Worm (Caenorhabditis elegans): ENCODE results near the gene snr-3.
A peak's percentile ranks its signal among the peaks of the same experiment; 100 is the strongest.

The snr-3 gene

DNA sequence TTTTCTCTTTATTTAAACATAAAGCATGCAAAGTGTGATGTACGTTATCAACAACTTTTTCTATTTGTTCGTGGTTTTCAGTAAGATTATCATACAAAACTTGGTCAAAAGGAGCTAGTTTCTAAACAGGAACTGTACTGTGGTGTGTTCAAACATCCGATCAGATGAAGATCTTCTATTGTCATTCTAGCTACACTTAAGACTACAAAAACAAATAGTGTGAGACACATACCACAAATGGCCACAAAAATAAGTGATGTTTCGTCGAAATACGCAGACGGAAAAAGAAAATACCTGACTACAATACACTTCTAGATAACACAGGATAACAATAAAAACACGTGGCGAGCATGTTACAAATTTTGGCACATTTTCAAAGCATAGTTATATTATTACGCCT, 40.9 kb downstream of the snr-3 start:
- TF ChIP-seq lsy-2 (tag; optimal IDR thresholded peaks at IDR 0.05) (no peak), lin-32 (GFP tag; optimal IDR thresholded peaks at IDR 0.05) (no peak), ceh-43 (GFP tag; optimal IDR thresholded peaks at IDR 0.05) (no peak), mls-2 (tag; optimal IDR thresholded peaks at IDR 0.05) (no peak), M03D4.4 (tag; optimal IDR thresholded peaks at IDR 0.05) (no peak), flh-1 (GFP tag; optimal IDR thresholded peaks at IDR 0.05) (no peak), nhr-12 (tag; optimal IDR thresholded peaks at IDR 0.05) (no peak), tbx-8 (GFP tag; optimal IDR thresholded peaks at IDR 0.05) (no peak), elt-3 (tag; optimal IDR thresholded peaks at IDR 0.05) (no peak), sem-2 (GFP tag; optimal IDR thresholded peaks at IDR 0.05) (no peak), ces-1 (GFP tag; optimal IDR thresholded peaks at IDR 0.05) (no peak), unc-39 (tag; optimal IDR thresholded peaks at IDR 0.05) (no peak)

DNA sequence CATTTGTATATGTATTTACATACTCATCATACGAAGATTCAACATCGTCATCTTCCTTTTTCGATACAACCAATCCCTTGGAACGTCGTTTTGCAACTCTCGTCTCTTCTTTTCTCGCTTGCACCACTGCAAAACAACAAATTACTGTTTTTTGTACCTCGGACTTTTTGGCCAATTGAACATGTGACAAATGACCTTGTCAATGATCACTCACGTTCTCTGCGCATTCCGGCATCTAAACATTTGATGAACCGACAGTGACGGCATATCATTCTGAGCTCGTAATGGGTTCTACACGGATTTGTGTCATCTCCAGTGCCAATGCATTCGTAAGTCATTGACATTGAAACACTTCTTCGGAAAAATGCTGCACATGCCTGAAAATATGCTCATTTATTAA, 41.4 kb downstream of the snr-3 start:
- TF ChIP-seq drap-1 (GFP tag; optimal IDR thresholded peaks at IDR 0.05), result no peak
- no peak for TF ChIP-seq lin-32 (GFP tag; optimal IDR thresholded peaks at IDR 0.05)
- TF ChIP-seq mls-2 (tag; optimal IDR thresholded peaks at IDR 0.05), result no peak
- TF ChIP-seq lin-13 (tag; optimal IDR thresholded peaks at IDR 0.05), result no peak
- TF ChIP-seq nhr-2 (tag; optimal IDR thresholded peaks at IDR 0.05), result no peak
- no peak for TF ChIP-seq nhr-76 (tag; optimal IDR thresholded peaks at IDR 0.05)
- TF ChIP-seq unc-120 (tag; optimal IDR thresholded peaks at IDR 0.05; ENCODE audit: poor library complexity, severe bottlenecking), result no peak
- no peak for TF ChIP-seq bed-3 (GFP tag; optimal IDR thresholded peaks at IDR 0.05)
- TF ChIP-seq nhr-12 (tag; optimal IDR thresholded peaks at IDR 0.05), result no peak
- TF ChIP-seq cnd-1 (tag; optimal IDR thresholded peaks at IDR 0.05), result no peak
- TF ChIP-seq ceh-83 (GFP tag; optimal IDR thresholded peaks at IDR 0.05), result no peak
- TF ChIP-seq tbx-8 (GFP tag; optimal IDR thresholded peaks at IDR 0.05), result no peak
- TF ChIP-seq elt-1 (tag; optimal IDR thresholded peaks at IDR 0.05; ENCODE audit: borderline replicate concordance, insufficient read depth), result no peak
- TF ChIP-seq nhr-28 (tag; optimal IDR thresholded peaks at IDR 0.05), result no peak
- no peak for TF ChIP-seq snpc-4 (tag; optimal IDR thresholded peaks at IDR 0.05)
- TF ChIP-seq nhr-237 (tag; optimal IDR thresholded peaks at IDR 0.05), result no peak

DNA sequence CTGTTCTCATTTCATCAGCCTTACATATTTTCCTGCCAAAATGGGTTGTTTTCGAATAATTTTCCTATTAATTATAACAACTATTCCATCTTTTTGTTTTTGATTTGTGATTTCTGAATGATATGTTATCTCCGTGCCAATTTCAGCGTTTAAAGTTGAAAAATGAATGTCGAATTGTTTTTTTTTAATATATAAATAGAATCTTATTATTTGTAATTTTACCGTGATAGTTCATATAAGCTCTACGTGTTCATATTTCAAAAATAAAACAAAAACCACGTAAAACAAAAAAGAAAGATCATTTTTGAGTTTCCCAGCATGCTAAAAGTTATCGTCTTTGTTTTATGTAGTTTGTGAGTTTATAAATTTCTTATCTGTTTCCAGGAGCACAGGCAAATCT, 45.9 kb downstream of the snr-3 start, which contains the start of gene K06A1.2:
Gene K06A1.2, plus strand, starts transcription at position 301 of the 400 bp plus-strand sequence.
- no peak for TF ChIP-seq ceh-43 (GFP tag; optimal IDR thresholded peaks at IDR 0.05)
- no peak for TF ChIP-seq tbx-8 (GFP tag; optimal IDR thresholded peaks at IDR 0.05)

DNA sequence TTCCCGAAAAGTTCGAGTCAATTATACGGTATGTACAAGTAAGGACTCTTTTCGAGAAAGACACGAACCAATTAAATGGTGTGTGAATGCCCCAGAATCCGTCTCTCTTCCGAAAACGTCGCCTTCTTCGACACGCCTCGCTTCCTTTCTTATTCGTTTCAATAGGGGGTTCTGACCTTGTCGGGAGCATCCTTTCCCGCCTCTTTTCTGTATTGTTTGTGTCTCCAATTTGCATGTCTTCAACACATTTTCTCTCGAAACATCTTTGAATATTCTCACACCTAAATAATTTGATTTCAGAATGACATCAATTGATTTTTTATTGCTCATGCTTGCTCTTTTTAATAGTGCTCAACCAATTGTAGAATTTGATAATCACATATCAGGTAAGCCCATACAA, 48.4 kb downstream of the snr-3 start, which contains the start of gene cutl-16:
Gene cutl-16, plus strand, starts transcription at position 301 of the 400 bp plus-strand sequence.
- TF ChIP-seq lsy-2 (tag; optimal IDR thresholded peaks at IDR 0.05) (no peak), flh-1 (GFP tag; optimal IDR thresholded peaks at IDR 0.05) (no peak), mls-2 (tag; optimal IDR thresholded peaks at IDR 0.05) (peak; percentile 23), ham-2 (GFP tag; optimal IDR thresholded peaks at IDR 0.05) (peak; percentile 8), ceh-39 (tag; optimal IDR thresholded peaks at IDR 0.05) (no peak), sptf-1 (tag; optimal IDR thresholded peaks at IDR 0.05) (peak; percentile 22), elt-3 (tag; optimal IDR thresholded peaks at IDR 0.05) (no peak)
